Worm (Caenorhabditis elegans) whole organism, L1 larva: Measurements from ENCODE around the gene M01H9.2.
A peak's percentile ranks its signal among the peaks of the same experiment; 100 is the strongest.

Experiments
- C04F5.9 ChIP-seq: sonication (generic microtip); optimal IDR thresholded peaks from 2 replicates; lab custom pipeline; 2016; ENCODE audit warnings: missing genetic modification characterization, missing compliant biosample characterization
- C16A3.4 ChIP-seq: fragments of 150-350 bp; optimal IDR thresholded peaks from 2 replicates; lab custom pipeline; 2014; ENCODE audit warnings: missing biosample characterization, missing genetic modification characterization
- C34B4.2 ChIP-seq: sonication (generic microtip); optimal IDR thresholded peaks from 2 replicates; lab custom pipeline; 2017; ENCODE audit warnings: mild to moderate bottlenecking, missing genetic modification characterization, missing compliant biosample characterization
- alr-1 ChIP-seq: fragments of 200-800 bp; sonication (Bioruptor generic); optimal IDR thresholded peaks from 2 replicates; lab custom pipeline; 2018; ENCODE audit warnings: borderline replicate concordance, mild to moderate bottlenecking, missing genetic modification characterization, missing compliant biosample characterization
- ama-1 ChIP-seq: fragments of 150-350 bp; optimal IDR thresholded peaks from 2 replicates; lab custom pipeline; 2014
- ceh-63 ChIP-seq: fragments of 200-800 bp; sonication (Bioruptor generic); optimal IDR thresholded peaks from 2 replicates; lab custom pipeline; 2018; ENCODE audit warnings: mild to moderate bottlenecking, missing genetic modification characterization, missing compliant biosample characterization
- ceh-82 ChIP-seq, 3 experiments: fragments of 150-350 bp in 1 of 3; sonication (generic microtip) in 2 of 3; optimal IDR thresholded peaks; 2 replicates each; lab custom pipeline; 2014 to 2017; ENCODE audit warnings: missing biosample characterization in 3 of 3, missing genetic modification characterization in 3 of 3
- ceh-90 ChIP-seq: sonication (generic microtip); optimal IDR thresholded peaks from 2 replicates; lab custom pipeline; 2016; ENCODE audit warnings: missing genetic modification characterization, missing compliant biosample characterization
- ces-1 ChIP-seq: fragments of 150-350 bp; optimal IDR thresholded peaks from 2 replicates; lab custom pipeline; 2014; ENCODE audit warnings: missing biosample characterization, missing genetic modification reagents, missing genetic modification characterization
- dpl-1 ChIP-seq, 3 experiments: fragments of 150-350 bp in 2 of 3; sonication (generic microtip) in 1 of 3; optimal IDR thresholded peaks; 2 replicates each; lab custom pipeline; 2014 to 2017; ENCODE audit warnings: missing biosample characterization in 3 of 3, missing genetic modification characterization in 3 of 3, missing genetic modification reagents in 3 of 3
- efl-1 ChIP-seq, 4 experiments: fragments of 150-350 bp; optimal IDR thresholded peaks in 3 of 4; peaks in 1 of 4; 1 replicate in 1 of 4; 2 replicates in 3 of 4; lab custom pipeline; 2014; ENCODE audit warnings: missing biosample characterization in 2 of 4, missing genetic modification characterization in 2 of 4, missing genetic modification reagents in 2 of 4
- efl-3 ChIP-seq: fragments of 200-800 bp; sonication (Bioruptor generic); optimal IDR thresholded peaks from 2 replicates; lab custom pipeline; 2018; ENCODE audit warnings: mild to moderate bottlenecking, missing genetic modification characterization, missing compliant biosample characterization
- elt-2 ChIP-seq: sonication (generic microtip); optimal IDR thresholded peaks from 2 replicates; lab custom pipeline; 2016; ENCODE audit warnings: missing genetic modification characterization, mild to moderate bottlenecking, inconsistent platforms, missing compliant biosample characterization, missing genetic modification reagents
- fkh-10 ChIP-seq: sonication (generic microtip); optimal IDR thresholded peaks from 2 replicates; lab custom pipeline; 2017; ENCODE audit warnings: missing biosample characterization, missing genetic modification reagents, missing genetic modification characterization
- fkh-8 ChIP-seq: sonication (generic microtip); optimal IDR thresholded peaks from 2 replicates; lab custom pipeline; 2016; ENCODE audit warnings: mild to moderate bottlenecking, missing genetic modification characterization, missing compliant biosample characterization
- hlh-17 ChIP-seq: fragments of 200-800 bp; sonication (Bioruptor generic); optimal IDR thresholded peaks from 2 replicates; lab custom pipeline; 2018; ENCODE audit warnings: missing genetic modification characterization, mild to moderate bottlenecking, missing compliant biosample characterization, moderate library complexity, borderline replicate concordance
- hlh-4 ChIP-seq: sonication (generic microtip); optimal IDR thresholded peaks from 2 replicates; lab custom pipeline; 2016; ENCODE audit warnings: mild to moderate bottlenecking, missing genetic modification characterization, missing compliant biosample characterization
- irx-1 ChIP-seq: sonication (generic microtip); optimal IDR thresholded peaks from 2 replicates; lab custom pipeline; 2016; ENCODE audit warnings: missing genetic modification characterization, missing compliant biosample characterization
- isw-1 ChIP-seq: fragments of 200-800 bp; sonication (Bioruptor generic); IDR thresholded peaks from 2 replicates; pipeline ENCODE4 v1.3.6; 2022; ENCODE audit warnings: missing genetic modification characterization, missing compliant biosample characterization
- lin-14 ChIP-seq: fragments of 200-800 bp; sonication (Bioruptor generic); optimal IDR thresholded peaks from 2 replicates; lab custom pipeline; 2018; ENCODE audit warnings: mild to moderate bottlenecking, missing genetic modification characterization, moderate library complexity, missing compliant biosample characterization
- lin-15B ChIP-seq: fragments of 150-350 bp; sonication (generic microtip); optimal IDR thresholded peaks from 3 replicates; lab custom pipeline; 2014; ENCODE audit warnings: missing biosample characterization, missing genetic modification characterization
- lin-35 ChIP-seq, 2 experiments: fragments of 150-350 bp; optimal IDR thresholded peaks; 2 replicates each; lab custom pipeline; 2014; ENCODE audit warnings: missing biosample characterization in 2 of 2, missing genetic modification characterization in 2 of 2, missing genetic modification reagents in 2 of 2
- mab-9 ChIP-seq: fragments of 200-800 bp; sonication (Bioruptor generic); IDR thresholded peaks from 2 replicates; pipeline ENCODE4 v1.3.6; 2022; ENCODE audit warnings: missing genetic modification reagents, missing genetic modification characterization, missing compliant biosample characterization
- mef-2 ChIP-seq: fragments of 150-350 bp; optimal IDR thresholded peaks from 2 replicates; lab custom pipeline; 2014; ENCODE audit warnings: missing biosample characterization, missing genetic modification characterization
- mep-1 ChIP-seq: fragments of 150-350 bp; optimal IDR thresholded peaks from 2 replicates; lab custom pipeline; 2014; ENCODE audit warnings: missing biosample characterization, missing genetic modification characterization
- nhr-11 ChIP-seq: fragments of 150-350 bp; optimal IDR thresholded peaks from 2 replicates; lab custom pipeline; 2014; ENCODE audit warnings: missing biosample characterization, missing genetic modification characterization
- nhr-19 ChIP-seq: fragments of 200-800 bp; sonication (Bioruptor generic); conservative IDR thresholded peaks from 2 replicates; pipeline ENCODE4 v1.3.6; 2022; ENCODE audit warnings: missing genetic modification characterization, missing compliant biosample characterization
- nhr-20 ChIP-seq: sonication (generic microtip); optimal IDR thresholded peaks from 2 replicates; lab custom pipeline; 2016; ENCODE audit warnings: mild to moderate bottlenecking, missing genetic modification characterization, missing compliant biosample characterization
- nhr-47 ChIP-seq: sonication (generic microtip); optimal IDR thresholded peaks from 2 replicates; lab custom pipeline; 2016; ENCODE audit warnings: mild to moderate bottlenecking, missing genetic modification characterization, moderate library complexity, missing compliant biosample characterization
- nhr-71 ChIP-seq: sonication (generic microtip); optimal IDR thresholded peaks from 2 replicates; lab custom pipeline; 2016; ENCODE audit warnings: mild to moderate bottlenecking, missing genetic modification characterization, moderate library complexity, missing compliant biosample characterization
- nhr-85 ChIP-seq: sonication (generic microtip); peaks from one replicate; lab custom pipeline; 2016; ENCODE audit warnings: missing genetic modification characterization, inconsistent platforms, missing compliant biosample characterization
- nhr-90 ChIP-seq: sonication (generic microtip); optimal IDR thresholded peaks from 2 replicates; lab custom pipeline; 2016; ENCODE audit warnings: mild to moderate bottlenecking, missing genetic modification characterization, missing compliant biosample characterization; ENCODE audit not compliant: poor library complexity
- pax-3 ChIP-seq: fragments of 200-800 bp; sonication (Bioruptor generic); optimal IDR thresholded peaks from 2 replicates; lab custom pipeline; 2018; ENCODE audit warnings: mild to moderate bottlenecking, missing genetic modification characterization, moderate library complexity, missing compliant biosample characterization
- rnt-1 ChIP-seq: sonication (generic microtip); optimal IDR thresholded peaks from 2 replicates; lab custom pipeline; 2016; ENCODE audit warnings: mild to moderate bottlenecking, missing genetic modification characterization, moderate library complexity, missing compliant biosample characterization
- skn-1 ChIP-seq: fragments of 150-350 bp; optimal IDR thresholded peaks from 2 replicates; lab custom pipeline; 2014; ENCODE audit warnings: missing biosample characterization, missing genetic modification characterization
- snpc-4 ChIP-seq: fragments of 150-350 bp; optimal IDR thresholded peaks from 2 replicates; lab custom pipeline; 2014; ENCODE audit warnings: missing biosample characterization, missing genetic modification characterization
- snu-23 ChIP-seq: sonication (generic microtip); optimal IDR thresholded peaks from 2 replicates; lab custom pipeline; 2016; ENCODE audit warnings: missing genetic modification characterization, missing compliant biosample characterization
- sptf-1 ChIP-seq: fragments of 150-350 bp; optimal IDR thresholded peaks from 2 replicates; lab custom pipeline; 2014; ENCODE audit warnings: missing biosample characterization, missing genetic modification characterization
- sup-37 ChIP-seq: fragments of 200-800 bp; sonication (Bioruptor generic); optimal IDR thresholded peaks from 2 replicates; lab custom pipeline; 2018; ENCODE audit warnings: mild to moderate bottlenecking, missing genetic modification characterization, missing compliant biosample characterization
- swsn-7 ChIP-seq: sonication (generic microtip); optimal IDR thresholded peaks from 2 replicates; lab custom pipeline; 2016; ENCODE audit warnings: missing genetic modification characterization, missing compliant biosample characterization
- tbx-2 ChIP-seq: sonication (generic microtip); optimal IDR thresholded peaks from 2 replicates; lab custom pipeline; 2016; ENCODE audit warnings: missing genetic modification characterization, missing compliant biosample characterization
- unc-130 ChIP-seq: fragments of 150-350 bp; optimal IDR thresholded peaks from 2 replicates; lab custom pipeline; 2017; ENCODE audit warnings: missing biosample characterization, missing genetic modification characterization, inconsistent platforms
- unc-30 ChIP-seq: sonication (generic microtip); optimal IDR thresholded peaks from 2 replicates; lab custom pipeline; 2017; ENCODE audit warnings: missing biosample characterization, missing genetic modification characterization
- unc-62 ChIP-seq: fragments of 150-350 bp; optimal IDR thresholded peaks from 2 replicates; lab custom pipeline; 2014; ENCODE audit warnings: missing biosample characterization, missing genetic modification reagents, missing genetic modification characterization
- vab-15 ChIP-seq: sonication (generic microtip); optimal IDR thresholded peaks from 2 replicates; lab custom pipeline; 2017; ENCODE audit warnings: missing genotype, mild to moderate bottlenecking, missing genetic modification characterization, missing compliant biosample characterization
- zag-1 ChIP-seq: fragments of 150-350 bp; optimal IDR thresholded peaks from 2 replicates; lab custom pipeline; 2014; ENCODE audit warnings: missing biosample characterization, missing genetic modification characterization
- zip-4 ChIP-seq: fragments of 200-800 bp; sonication (Bioruptor generic); optimal IDR thresholded peaks from 2 replicates; lab custom pipeline; 2018; ENCODE audit warnings: mild to moderate bottlenecking, missing genetic modification characterization, moderate library complexity, missing compliant biosample characterization
- ztf-4 ChIP-seq: fragments of 150-350 bp; optimal IDR thresholded peaks from 2 replicates; lab custom pipeline; 2014; ENCODE audit warnings: missing biosample characterization, missing genetic modification characterization

M01H9.2 gene

ce11 chrIV:4480027-4480426, 17.0 kb upstream of the M01H9.2 start, which contains the start of gene M01H9.10 (continued):
- TF ChIP-seq hlh-17 (GFP tag; lab: Kevin White, UChicago) (no peak), nhr-11 (no peak), lin-15B (tag; lab: Kevin White, UChicago) (no peak), unc-130 (tag; lab: Kevin White, UChicago) (no peak)

- no peak for TF ChIP-seq ztf-4
- no peak for TF ChIP-seq fkh-8 (tag; lab: Kevin White, UChicago)
- no peak for TF ChIP-seq swsn-7 (tag; lab: Kevin White, UChicago)
- TF ChIP-seq hlh-4 (tag; lab: Kevin White, UChicago) = no peak
- TF ChIP-seq zag-1 (tag; lab: Kevin White, UChicago) = no peak
- no peak for TF ChIP-seq ceh-82 (tag; optimal IDR thresholded peaks at IDR 0.05; lab: Kevin White, UChicago)
- peak; percentile 9 for TF ChIP-seq nhr-71 (tag; lab: Kevin White, UChicago)
- TF ChIP-seq alr-1 (tag; lab: Kevin White, UChicago) = no peak
- TF ChIP-seq vab-15 = no peak
- no peak for TF ChIP-seq elt-2 (tag; lab: Kevin White, UChicago)
- no peak for TF ChIP-seq mab-9 (GFP tag; lab: Robert Waterston, UW)
- peak; percentile 46 for TF ChIP-seq nhr-20
- no peak for TF ChIP-seq unc-30 (tag; lab: Kevin White, UChicago)
- TF ChIP-seq zip-4 (GFP tag; lab: Kevin White, UChicago) = no peak
- TF ChIP-seq ces-1 (GFP tag; lab: Kevin White, UChicago) = no peak
- TF ChIP-seq mef-2 = no peak
- TF ChIP-seq C04F5.9 = no peak
- TF ChIP-seq sup-37 (GFP tag; lab: Kevin White, UChicago) = no peak
- no peak for TF ChIP-seq C34B4.2 (tag; lab: Kevin White, UChicago)
- no peak for TF ChIP-seq unc-62 (GFP tag; lab: Kevin White, UChicago)
- TF ChIP-seq C16A3.4 (tag; lab: Kevin White, UChicago) = no peak
- peak; percentile 20 for TF ChIP-seq lin-14
- no peak for TF ChIP-seq rnt-1
- TF ChIP-seq snu-23 (GFP tag; lab: Kevin White, UChicago) = peak; percentile 7
- no peak for TF ChIP-seq efl-3
- no peak for TF ChIP-seq ceh-63 (GFP tag; lab: Kevin White, UChicago)
- no peak for TF ChIP-seq nhr-90 (tag; lab: Kevin White, UChicago)
- no peak for TF ChIP-seq snpc-4
- TF ChIP-seq nhr-47 (tag; lab: Kevin White, UChicago) = no peak
- TF ChIP-seq irx-1 (tag; lab: Kevin White, UChicago) = no peak
- TF ChIP-seq efl-1 (optimal IDR thresholded peaks at IDR 0.05; lab: Kevin White, UChicago) = no peak
- peak in 1 of 2 experiments; percentile 25 for TF ChIP-seq efl-1 (GFP tag; optimal IDR thresholded peaks at IDR 0.05 in 1 of 2; lab: Kevin White, UChicago)
- TF ChIP-seq skn-1 (tag; lab: Kevin White, UChicago) = no peak
- TF ChIP-seq ama-1 (lab: Kevin White, UChicago) = no peak
- TF ChIP-seq tbx-2 (tag; lab: Kevin White, UChicago) = no peak
- no peak for TF ChIP-seq sptf-1 (tag; lab: Kevin White, UChicago)
- TF ChIP-seq dpl-1 (GFP tag; optimal IDR thresholded peaks at IDR 0.05; lab: Kevin White, UChicago) = no peak
- TF ChIP-seq mep-1 (tag; lab: Kevin White, UChicago) = no peak
- TF ChIP-seq isw-1 (GFP tag; lab: Robert Waterston, UW) = no peak
- TF ChIP-seq lin-15B (tag; lab: Kevin White, UChicago) = no peak
- TF ChIP-seq pax-3 = no peak
- peak; percentile 45 for TF ChIP-seq nhr-85 (tag; lab: Kevin White, UChicago)
- no peak for TF ChIP-seq fkh-10
- TF ChIP-seq ceh-90 = no peak
- TF ChIP-seq lin-35 (GFP tag; optimal IDR thresholded peaks at IDR 0.05; lab: Kevin White, UChicago) = no peak
- peak; percentile 77 for TF ChIP-seq nhr-19 (GFP tag; lab: Robert Waterston, UW)
- no peak for TF ChIP-seq nhr-11
- TF ChIP-seq unc-130 (tag; lab: Kevin White, UChicago) = no peak
Observed at ce11 chrIV:4478612-4479011, 15.6 kb upstream of the M01H9.2 start.
